ENCODE assay signal across 4 worm cellular contexts in genomic region chrIV:1837134-1837533, ce11.
A peak's percentile ranks its signal among the peaks of the same experiment; 100 is the strongest.
TF ChIP-seq lines count a peak whose summit lies in the region.

No protein-coding gene starts in this region.

TF ChIP-seq in whole organism, L1 larva, 84 proteins besides CTCF, POLR2A, EP300 and RAD21 (continued from another document and continues in another):
- TF ChIP-seq nhr-12 (tag; optimal IDR thresholded peaks at IDR 0.05; lab: Kevin White, UChicago) (no peak), mef-2 (tag; optimal IDR thresholded peaks at IDR 0.05; lab: Kevin White, UChicago) (no peak), unc-86 (tag; optimal IDR thresholded peaks at IDR 0.05; lab: Kevin White, UChicago) (no peak), zip-4 (GFP tag; optimal IDR thresholded peaks at IDR 0.05; lab: Kevin White, UChicago) (no peak), nhr-11 (tag; optimal IDR thresholded peaks at IDR 0.05; lab: Kevin White, UChicago) (no peak), efl-1 (optimal IDR thresholded peaks at IDR 0.05; lab: Kevin White, UChicago) (peak; percentile 19 to 41), efl-1 (GFP tag; optimal IDR thresholded peaks at IDR 0.05 in 1 of 2; lab: Kevin White, UChicago) (peak; percentile 11 to 64), mep-1 (tag; optimal IDR thresholded peaks at IDR 0.05; lab: Kevin White, UChicago) (peak; percentile 55), tlp-1 (tag; optimal IDR thresholded peaks at IDR 0.05; lab: Kevin White, UChicago) (no peak), nhr-71 (tag; optimal IDR thresholded peaks at IDR 0.05; lab: Kevin White, UChicago) (peak; percentile 70), dpl-1 (GFP tag; optimal IDR thresholded peaks at IDR 0.05; lab: Kevin White, UChicago) (peak in 2 of 3 experiments; percentile 22 to 29), lin-35 (GFP tag; optimal IDR thresholded peaks at IDR 0.05; lab: Kevin White, UChicago) (peak in 1 of 2 experiments; percentile 67), nhr-237 (tag; optimal IDR thresholded peaks at IDR 0.05; lab: Kevin White, UChicago) (no peak), pax-3 (tag; optimal IDR thresholded peaks at IDR 0.05; lab: Kevin White, UChicago) (no peak), xbp-1 (tag; optimal IDR thresholded peaks at IDR 0.05; lab: Kevin White, UChicago) (no peak), swsn-7 (tag; optimal IDR thresholded peaks at IDR 0.05; lab: Kevin White, UChicago) (peak; percentile 14), dsc-1 (tag; optimal IDR thresholded peaks at IDR 0.05; lab: Kevin White, UChicago) (no peak), tbx-2 (tag; optimal IDR thresholded peaks at IDR 0.05; lab: Kevin White, UChicago) (peak; percentile 67), sup-37 (GFP tag; optimal IDR thresholded peaks at IDR 0.05; lab: Kevin White, UChicago) (no peak), egl-27 (tag; optimal IDR thresholded peaks at IDR 0.05; lab: Kevin White, UChicago) (no peak), nhr-20 (tag; optimal IDR thresholded peaks at IDR 0.05; lab: Kevin White, UChicago) (peak; percentile 75), F16B12.6 (tag; optimal IDR thresholded peaks at IDR 0.05; lab: Kevin White, UChicago) (no peak), zag-1 (tag; optimal IDR thresholded peaks at IDR 0.05; lab: Kevin White, UChicago) (no peak), ztf-4 (tag; optimal IDR thresholded peaks at IDR 0.05; lab: Kevin White, UChicago) (no peak), snu-23 (GFP tag; optimal IDR thresholded peaks at IDR 0.05; lab: Kevin White, UChicago) (peak; percentile 69), unc-98 (GFP tag; IDR thresholded peaks at IDR 0.05; lab: Robert Waterston, UW) (no peak), nhr-76 (tag; optimal IDR thresholded peaks at IDR 0.05; lab: Kevin White, UChicago) (no peak), lin-13 (GFP tag; optimal IDR thresholded peaks at IDR 0.05; lab: Kevin White, UChicago) (no peak), nhr-19 (GFP tag; conservative IDR thresholded peaks at IDR 0.05; lab: Robert Waterston, UW) (peak; percentile 26), ztf-11 (tag; optimal IDR thresholded peaks at IDR 0.05; lab: Kevin White, UChicago) (no peak), ceh-8 (GFP tag; optimal IDR thresholded peaks at IDR 0.05; lab: Kevin White, UChicago) (no peak), egl-13 (tag; optimal IDR thresholded peaks at IDR 0.05; lab: Kevin White, UChicago) (no peak), alr-1 (tag; optimal IDR thresholded peaks at IDR 0.05; lab: Kevin White, UChicago; ENCODE audit: borderline replicate concordance) (no peak), isw-1 (GFP tag; IDR thresholded peaks at IDR 0.05; lab: Robert Waterston, UW) (no peak)

TF ChIP-seq in whole organism, L2 larva, 48 proteins besides CTCF, POLR2A, EP300 and RAD21 (continued from another document):
- no peak for TF ChIP-seq mab-5 (tag; optimal IDR thresholded peaks at IDR 0.05; lab: Kevin White, UChicago)
- TF ChIP-seq sma-3 (GFP tag; optimal IDR thresholded peaks at IDR 0.05; lab: Kevin White, UChicago) = peak; percentile 48
- no peak for TF ChIP-seq dmd-4 (tag; optimal IDR thresholded peaks at IDR 0.05; lab: Kevin White, UChicago)
- TF ChIP-seq nhr-21 (tag; optimal IDR thresholded peaks at IDR 0.05; lab: Kevin White, UChicago) = peak; percentile 62
- no peak for TF ChIP-seq peb-1 (tag; optimal IDR thresholded peaks at IDR 0.05; lab: Kevin White, UChicago)
- no peak for TF ChIP-seq elt-1 (tag; optimal IDR thresholded peaks at IDR 0.05; lab: Kevin White, UChicago)
- peak; percentile 84 for TF ChIP-seq blmp-1 (tag; optimal IDR thresholded peaks at IDR 0.05; lab: Kevin White, UChicago; ENCODE audit: insufficient read depth)
- no peak for TF ChIP-seq nhr-10 (tag; optimal IDR thresholded peaks at IDR 0.05; lab: Kevin White, UChicago)
- peak; percentile 67 for TF ChIP-seq crh-2 (tag; optimal IDR thresholded peaks at IDR 0.05; lab: Kevin White, UChicago)
- TF ChIP-seq F13H6.1 (tag; optimal IDR thresholded peaks at IDR 0.05; lab: Kevin White, UChicago) = peak; percentile 85
- TF ChIP-seq lsy-2 (tag; optimal IDR thresholded peaks at IDR 0.05; lab: Kevin White, UChicago) = peak in 1 of 2 experiments; percentile 66
- TF ChIP-seq nhr-6 (tag; optimal IDR thresholded peaks at IDR 0.05; lab: Kevin White, UChicago) = peak; percentile 4
- TF ChIP-seq R02D3.7 (tag; optimal IDR thresholded peaks at IDR 0.05; lab: Kevin White, UChicago) = no peak
- TF ChIP-seq unc-62 (GFP tag; optimal IDR thresholded peaks at IDR 0.05; lab: Kevin White, UChicago) = no peak
- no peak for TF ChIP-seq nhr-12 (tag; optimal IDR thresholded peaks at IDR 0.05; lab: Kevin White, UChicago)
- no peak for TF ChIP-seq sem-4 (tag; optimal IDR thresholded peaks at IDR 0.05; lab: Kevin White, UChicago)
- no peak for TF ChIP-seq nhr-23 (tag; optimal IDR thresholded peaks at IDR 0.05; lab: Kevin White, UChicago)
- TF ChIP-seq lin-11 (tag; optimal IDR thresholded peaks at IDR 0.05; lab: Kevin White, UChicago) = no peak
- peak; percentile 19 for TF ChIP-seq unc-55 (GFP tag; optimal IDR thresholded peaks at IDR 0.05; lab: Kevin White, UChicago)
- no peak for TF ChIP-seq alr-1 (tag; optimal IDR thresholded peaks at IDR 0.05; lab: Kevin White, UChicago)
- no peak for TF ChIP-seq lin-39 (tag; optimal IDR thresholded peaks at IDR 0.05; lab: Kevin White, UChicago)
- peak; percentile 91 for TF ChIP-seq fos-1 (tag; optimal IDR thresholded peaks at IDR 0.05; lab: Kevin White, UChicago)
- peak; percentile 54 for TF ChIP-seq C34F6.9 (tag; optimal IDR thresholded peaks at IDR 0.05; lab: Kevin White, UChicago)
- TF ChIP-seq elt-3 (tag; optimal IDR thresholded peaks at IDR 0.05; lab: Kevin White, UChicago) = no peak
- no peak for TF ChIP-seq nhr-77 (tag; optimal IDR thresholded peaks at IDR 0.05; lab: Kevin White, UChicago)
- TF ChIP-seq ztf-4 (tag; optimal IDR thresholded peaks at IDR 0.05; lab: Kevin White, UChicago) = no peak
- no peak for TF ChIP-seq skn-1 (tag; optimal IDR thresholded peaks at IDR 0.05; lab: Kevin White, UChicago)
- TF ChIP-seq nhr-11 (tag; optimal IDR thresholded peaks at IDR 0.05; lab: Kevin White, UChicago) = no peak
- TF ChIP-seq ZK546.5 (tag; optimal IDR thresholded peaks at IDR 0.05; lab: Kevin White, UChicago) = no peak
- no peak for TF ChIP-seq mbf-1 (tag; optimal IDR thresholded peaks at IDR 0.05; lab: Kevin White, UChicago)
- no peak for TF ChIP-seq zag-1 (tag; optimal IDR thresholded peaks at IDR 0.05; lab: Kevin White, UChicago)
- TF ChIP-seq ceh-16 (tag; optimal IDR thresholded peaks at IDR 0.05; lab: Kevin White, UChicago) = no peak
- TF ChIP-seq ama-1 (optimal IDR thresholded peaks at IDR 0.05; lab: Kevin White, UChicago) = no peak
- no peak for TF ChIP-seq mdl-1 (tag; optimal IDR thresholded peaks at IDR 0.05; lab: Kevin White, UChicago)
- no peak for TF ChIP-seq unc-39 (tag; optimal IDR thresholded peaks at IDR 0.05; lab: Kevin White, UChicago)
- TF ChIP-seq aly-2 (tag; optimal IDR thresholded peaks at IDR 0.05; lab: Kevin White, UChicago) = no peak
- TF ChIP-seq ztf-1 (GFP tag; conservative IDR thresholded peaks at IDR 0.05; lab: Robert Waterston, UW) = no peak

TF ChIP-seq in whole organism, L3 larva, 47 proteins besides CTCF, POLR2A, EP300 and RAD21 (continued from another document):
- peak; percentile 43 for TF ChIP-seq jun-1 (tag; optimal IDR thresholded peaks at IDR 0.05; lab: Kevin White, UChicago)
- no peak for TF ChIP-seq nhr-28 (tag; optimal IDR thresholded peaks at IDR 0.05; lab: Kevin White, UChicago)
- no peak for TF ChIP-seq egl-27 (tag; optimal IDR thresholded peaks at IDR 0.05; lab: Kevin White, UChicago)
- TF ChIP-seq snpc-4 (tag; optimal IDR thresholded peaks at IDR 0.05; lab: Kevin White, UChicago) = peak; percentile 34
- TF ChIP-seq elt-3 (tag; optimal IDR thresholded peaks at IDR 0.05; lab: Kevin White, UChicago) = peak in 2 of 3 experiments; percentile 35 to 65
- peak; percentile 86 for TF ChIP-seq pqm-1 (tag; optimal IDR thresholded peaks at IDR 0.05; lab: Kevin White, UChicago)
- TF ChIP-seq hmg-11 (tag; optimal IDR thresholded peaks at IDR 0.05; lab: Kevin White, UChicago) = peak; percentile 33
- TF ChIP-seq ceh-28 (tag; optimal IDR thresholded peaks at IDR 0.05; lab: Kevin White, UChicago) = peak; percentile 33
- TF ChIP-seq nhr-23 (tag; optimal IDR thresholded peaks at IDR 0.05; lab: Kevin White, UChicago) = peak; percentile 61
- TF ChIP-seq mdl-1 (tag; optimal IDR thresholded peaks at IDR 0.05; lab: Kevin White, UChicago) = no peak
TF ChIP-seq in whole organism, L3 larva: peak in this region for 13.

TF ChIP-seq in whole organism, L4 larva, 104 proteins besides CTCF, POLR2A, EP300 and RAD21 (continued from another document and continues in another):
- TF ChIP-seq ama-1 (optimal IDR thresholded peaks at IDR 0.05; lab: Kevin White, UChicago) = no peak
- TF ChIP-seq nhr-41 (GFP tag; IDR thresholded peaks at IDR 0.05; lab: Robert Waterston, UW) = no peak
- TF ChIP-seq hlh-30 (tag; optimal IDR thresholded peaks at IDR 0.05; lab: Kevin White, UChicago; ENCODE audit: insufficient read depth) = peak; percentile 86
- TF ChIP-seq set-16 (GFP tag; IDR thresholded peaks at IDR 0.05; lab: Robert Waterston, UW) = no peak
- no peak for TF ChIP-seq lin-29 (GFP tag; IDR thresholded peaks at IDR 0.05; lab: Robert Waterston, UW)
- no peak for TF ChIP-seq Y48G9A.11 (GFP tag; IDR thresholded peaks at IDR 0.05; lab: Robert Waterston, UW)
- TF ChIP-seq Y75B8A.6 (GFP tag; IDR thresholded peaks at IDR 0.05; lab: Robert Waterston, UW) = no peak
- TF ChIP-seq D1046.2 (GFP tag; IDR thresholded peaks at IDR 0.05; lab: Robert Waterston, UW) = no peak
- TF ChIP-seq arid-1 (GFP tag; conservative IDR thresholded peaks at IDR 0.05; lab: Robert Waterston, UW) = no peak
- TF ChIP-seq fkh-10 (GFP tag; optimal IDR thresholded peaks at IDR 0.05; lab: Kevin White, UChicago) = no peak
- TF ChIP-seq unc-130 (GFP tag; optimal IDR thresholded peaks at IDR 0.05; lab: Kevin White, UChicago) = no peak
- TF ChIP-seq ZK337.2 (GFP tag; IDR thresholded peaks at IDR 0.05; lab: Robert Waterston, UW) = no peak
- TF ChIP-seq ceh-62 (tag; optimal IDR thresholded peaks at IDR 0.05; lab: Kevin White, UChicago) = no peak
- TF ChIP-seq Y5F2A.4 (GFP tag; optimal IDR thresholded peaks at IDR 0.05; lab: Kevin White, UChicago) = no peak
- TF ChIP-seq egl-27 (tag; optimal IDR thresholded peaks at IDR 0.05; lab: Kevin White, UChicago) = no peak
- no peak for TF ChIP-seq gei-8 (GFP tag; optimal IDR thresholded peaks at IDR 0.05; lab: Kevin White, UChicago)
- TF ChIP-seq mdl-1 (tag; optimal IDR thresholded peaks at IDR 0.05; lab: Kevin White, UChicago) = peak in 1 of 2 experiments; percentile 68
- no peak for TF ChIP-seq F49E8.2 (tag; optimal IDR thresholded peaks at IDR 0.05; lab: Kevin White, UChicago; ENCODE audit: borderline replicate concordance)
- TF ChIP-seq nhr-76 (tag; optimal IDR thresholded peaks at IDR 0.05; lab: Kevin White, UChicago) = no peak
- no peak for TF ChIP-seq ceh-44 (GFP tag; IDR thresholded peaks at IDR 0.05; lab: Robert Waterston, UW)
- no peak for TF ChIP-seq spr-1 (tag; optimal IDR thresholded peaks at IDR 0.05; lab: Kevin White, UChicago)
- peak; percentile 63 for TF ChIP-seq mes-2 (tag; optimal IDR thresholded peaks at IDR 0.05; lab: Kevin White, UChicago; ENCODE audit: poor library complexity, severe bottlenecking)
- TF ChIP-seq sdz-12 (GFP tag; optimal IDR thresholded peaks at IDR 0.05; lab: Kevin White, UChicago) = no peak
- TF ChIP-seq nhr-28 (tag; optimal IDR thresholded peaks at IDR 0.05; lab: Kevin White, UChicago) = peak; percentile 93
- TF ChIP-seq zfp-2 (tag; optimal IDR thresholded peaks at IDR 0.05; lab: Kevin White, UChicago) = no peak
- TF ChIP-seq madf-5 (GFP tag; IDR thresholded peaks at IDR 0.05; lab: Robert Waterston, UW) = no peak
- peak in 1 of 2 experiments; percentile 16 for TF ChIP-seq hif-1 (tag; optimal IDR thresholded peaks at IDR 0.05; lab: Kevin White, UChicago)
- peak; percentile 87 for TF ChIP-seq nhr-10 (tag; optimal IDR thresholded peaks at IDR 0.05; lab: Kevin White, UChicago)
- TF ChIP-seq mxl-3 (GFP tag; optimal IDR thresholded peaks at IDR 0.05; lab: Kevin White, UChicago) = peak; percentile 59
- no peak for TF ChIP-seq ztf-11 (tag; optimal IDR thresholded peaks at IDR 0.05; lab: Kevin White, UChicago)
- TF ChIP-seq daf-19 (GFP tag; conservative IDR thresholded peaks at IDR 0.05; lab: Robert Waterston, UW) = no peak
- TF ChIP-seq dmd-9 (GFP tag; IDR thresholded peaks at IDR 0.05; lab: Robert Waterston, UW) = no peak
- TF ChIP-seq ces-1 (GFP tag; optimal IDR thresholded peaks at IDR 0.05; lab: Kevin White, UChicago) = no peak
- TF ChIP-seq nhr-48 (tag; optimal IDR thresholded peaks at IDR 0.05; lab: Kevin White, UChicago) = no peak
- TF ChIP-seq madf-9 (GFP tag; conservative IDR thresholded peaks at IDR 0.05; lab: Robert Waterston, UW) = no peak
- TF ChIP-seq saeg-2 (GFP tag; IDR thresholded peaks at IDR 0.05; lab: Robert Waterston, UW) = no peak
- TF ChIP-seq spr-3 (GFP tag; optimal IDR thresholded peaks at IDR 0.05; lab: Kevin White, UChicago) = no peak
- no peak for TF ChIP-seq ceh-82 (tag; optimal IDR thresholded peaks at IDR 0.05; lab: Kevin White, UChicago)
- TF ChIP-seq nhr-42 (GFP tag; IDR thresholded peaks at IDR 0.05; lab: Robert Waterston, UW) = no peak
- TF ChIP-seq F37D6.2 (tag; optimal IDR thresholded peaks at IDR 0.05; lab: Kevin White, UChicago) = no peak
- no peak for TF ChIP-seq attf-4 (tag; optimal IDR thresholded peaks at IDR 0.05; lab: Kevin White, UChicago)
- no peak for TF ChIP-seq nhr-111 (GFP tag; optimal IDR thresholded peaks at IDR 0.05; lab: Kevin White, UChicago)
- TF ChIP-seq zfp-3 (GFP tag; conservative IDR thresholded peaks at IDR 0.05; lab: Robert Waterston, UW) = no peak
- no peak for TF ChIP-seq skn-1 (tag; optimal IDR thresholded peaks at IDR 0.05; lab: Kevin White, UChicago)
- TF ChIP-seq cey-2 (tag; optimal IDR thresholded peaks at IDR 0.05; lab: Kevin White, UChicago; ENCODE audit: borderline replicate concordance, insufficient read depth) = no peak
- TF ChIP-seq jun-1 (tag; optimal IDR thresholded peaks at IDR 0.05; lab: Kevin White, UChicago) = no peak
- TF ChIP-seq fos-1 (tag; optimal IDR thresholded peaks at IDR 0.05; lab: Kevin White, UChicago) = no peak
- peak; percentile 61 for TF ChIP-seq mep-1 (tag; optimal IDR thresholded peaks at IDR 0.05; lab: Kevin White, UChicago)
- TF ChIP-seq unc-62 (GFP tag; optimal IDR thresholded peaks at IDR 0.05 in 1 of 2; lab: Kevin White, UChicago) = peak in 1 of 2 experiments; percentile 11
- TF ChIP-seq unc-62 (tag; optimal IDR thresholded peaks at IDR 0.05; lab: Kevin White, UChicago) = no peak
- no peak for TF ChIP-seq nhr-6 (tag; optimal IDR thresholded peaks at IDR 0.05; lab: Kevin White, UChicago)
- peak; percentile 25; the same call in 1 of the 2 replicates for TF ChIP-seq php-3 (GFP tag; IDR thresholded peaks at IDR 0.05; lab: Robert Waterston, UW)
- no peak for TF ChIP-seq lin-39 (tag; optimal IDR thresholded peaks at IDR 0.05; lab: Kevin White, UChicago)
- no peak for TF ChIP-seq lir-3 (tag; optimal IDR thresholded peaks at IDR 0.05; lab: Kevin White, UChicago)
- TF ChIP-seq nhr-102 (tag; optimal IDR thresholded peaks at IDR 0.05; lab: Kevin White, UChicago) = no peak
- TF ChIP-seq F44E2.7 (GFP tag; IDR thresholded peaks at IDR 0.05; lab: Robert Waterston, UW) = no peak
- TF ChIP-seq zip-11 (GFP tag; IDR thresholded peaks at IDR 0.05; lab: Robert Waterston, UW) = no peak
- TF ChIP-seq rbr-2 (tag; optimal IDR thresholded peaks at IDR 0.05; lab: Kevin White, UChicago) = no peak
- peak; percentile 42 for TF ChIP-seq nhr-11 (tag; optimal IDR thresholded peaks at IDR 0.05; lab: Kevin White, UChicago)
- TF ChIP-seq vab-7 (GFP tag; IDR thresholded peaks at IDR 0.05; lab: Robert Waterston, UW) = no peak
- peak; percentile 85 for TF ChIP-seq dmd-6 (GFP tag; IDR thresholded peaks at IDR 0.05; lab: Robert Waterston, UW)
- TF ChIP-seq daf-8 (GFP tag; IDR thresholded peaks at IDR 0.05; lab: Robert Waterston, UW) = no peak
- no peak for TF ChIP-seq duxl-1 (tag; optimal IDR thresholded peaks at IDR 0.05; lab: Kevin White, UChicago; ENCODE audit: poor library complexity)
- TF ChIP-seq T20F7.1 (GFP tag; optimal IDR thresholded peaks at IDR 0.05; lab: Kevin White, UChicago) = no peak
- TF ChIP-seq dve-1 (tag; optimal IDR thresholded peaks at IDR 0.05; lab: Kevin White, UChicago; ENCODE audit: insufficient read depth) = peak; percentile 88
- no peak for TF ChIP-seq ctbp-1 (GFP tag; IDR thresholded peaks at IDR 0.05; lab: Robert Waterston, UW)
- TF ChIP-seq T26A8.4 (GFP tag; IDR thresholded peaks at IDR 0.05; lab: Robert Waterston, UW) = no peak
